Worm (Caenorhabditis elegans) whole organism, early embryonic: Measurements from ENCODE around the gene pqn-51.

Source experiments
- B0310.2 ChIP-seq: sonication (generic microtip); optimal IDR thresholded peaks from 2 replicates; lab custom pipeline; 2016; ENCODE audit warnings: mild to moderate bottlenecking, missing genetic modification characterization, missing compliant biosample characterization
- F13C5.2 ChIP-seq: sonication (generic microtip); optimal IDR thresholded peaks from 2 replicates; lab custom pipeline; 2017; ENCODE audit warnings: mild to moderate bottlenecking, missing genetic modification characterization, inconsistent platforms, missing compliant biosample characterization
- aly-1 ChIP-seq: sonication (generic microtip); optimal IDR thresholded peaks from 2 replicates; lab custom pipeline; 2016; ENCODE audit warnings: missing genetic modification characterization, missing compliant biosample characterization
- ama-1 ChIP-seq: fragments of 150-350 bp; optimal IDR thresholded peaks from 2 replicates; lab custom pipeline; 2014
- ceh-13 ChIP-seq: fragments of 200-800 bp; sonication (Bioruptor generic); optimal IDR thresholded peaks from 2 replicates; lab custom pipeline; 2018; ENCODE audit warnings: mild to moderate bottlenecking, missing genetic modification characterization, missing compliant biosample characterization
- ceh-36 ChIP-seq: sonication (generic microtip); optimal IDR thresholded peaks from 2 replicates; lab custom pipeline; 2016; ENCODE audit warnings: missing genetic modification characterization, inconsistent platforms, missing compliant biosample characterization
- ets-7 ChIP-seq: sonication (generic microtip); optimal IDR thresholded peaks from 2 replicates; lab custom pipeline; 2016; ENCODE audit warnings: missing genotype, missing genetic modification characterization, missing compliant biosample characterization
- flt-1 ChIP-seq: fragments of 200-800 bp; sonication (Bioruptor generic); IDR thresholded peaks from 2 replicates; pipeline ENCODE4 v1.3.6; 2022; ENCODE audit warnings: missing genetic modification characterization, missing compliant biosample characterization
- hmbx-1 ChIP-seq: sonication (generic microtip); optimal IDR thresholded peaks from 2 replicates; lab custom pipeline; 2016; ENCODE audit warnings: mild to moderate bottlenecking, missing genetic modification characterization, missing compliant biosample characterization
- hmg-4 ChIP-seq: fragments of 200-800 bp; sonication (Bioruptor generic); optimal IDR thresholded peaks from 2 replicates; lab custom pipeline; 2018; ENCODE audit warnings: mild to moderate bottlenecking, missing genetic modification characterization, missing compliant biosample characterization
- hnd-1 ChIP-seq: sonication (generic microtip); optimal IDR thresholded peaks from 2 replicates; lab custom pipeline; 2016; ENCODE audit warnings: missing genetic modification characterization, missing compliant biosample characterization
- pes-1 ChIP-seq: fragments of 200-800 bp; sonication (Bioruptor generic); IDR thresholded peaks from 2 replicates; pipeline ENCODE4 v1.3.6; 2022; ENCODE audit warnings: missing genetic modification reagents, missing genetic modification characterization, missing compliant biosample characterization
- scrt-1 ChIP-seq: fragments of 200-800 bp; sonication (Bioruptor generic); IDR thresholded peaks from 2 replicates; pipeline ENCODE4 v1.3.6; 2022; ENCODE audit warnings: missing genetic modification characterization, missing compliant biosample characterization
- sea-1 ChIP-seq: fragments of 200-800 bp; sonication (Bioruptor generic); conservative IDR thresholded peaks from 2 replicates; pipeline ENCODE4 v1.3.6; 2022; ENCODE audit warnings: missing genetic modification characterization, missing compliant biosample characterization
- tbx-11 ChIP-seq: fragments of 200-800 bp; sonication (Bioruptor generic); IDR thresholded peaks from 2 replicates; pipeline ENCODE4 v1.3.6; 2022; ENCODE audit warnings: missing genetic modification characterization, missing compliant biosample characterization
- tbx-37 ChIP-seq: fragments of 200-800 bp; sonication (Bioruptor generic); conservative IDR thresholded peaks from 2 replicates; pipeline ENCODE4 v1.3.6; 2022; ENCODE audit warnings: missing genetic modification reagents, missing genetic modification characterization, missing compliant biosample characterization
- tra-4 ChIP-seq: sonication (generic microtip); optimal IDR thresholded peaks from 2 replicates; lab custom pipeline; 2017; ENCODE audit warnings: missing genetic modification characterization, missing compliant biosample characterization

pqn-51 gene

DNA sequence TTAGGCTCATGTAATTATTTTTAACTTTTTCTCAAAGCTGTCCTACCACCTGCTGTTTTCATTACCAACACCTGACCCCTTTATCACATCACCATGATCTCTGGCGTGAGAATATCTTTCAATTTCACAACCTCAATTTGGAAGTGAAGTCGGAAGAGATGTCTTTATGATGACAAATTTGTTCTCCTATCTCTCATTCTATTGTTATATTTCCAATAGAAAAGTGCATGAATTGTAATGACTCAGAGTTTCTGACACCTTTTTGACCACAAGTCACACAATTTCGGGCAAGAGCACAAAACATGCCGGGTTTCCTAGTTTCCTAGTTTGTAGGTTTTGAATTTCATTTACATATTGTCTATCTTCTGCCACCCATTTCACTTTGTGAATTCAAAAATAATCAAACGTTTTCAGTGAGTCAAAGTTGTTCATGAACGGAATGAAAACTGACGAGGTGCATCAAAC is 30.6 kb upstream of the pqn-51 start, which contains the start of gene srr-4:
TSS of gene srr-4 (plus strand) at position 415 of the 465 bp plus-strand sequence.
- TF ChIP-seq flt-1 (no peak), scrt-1 (GFP tag; lab: Robert Waterston, UW) (no peak), sea-1 (GFP tag; lab: Robert Waterston, UW) (no peak), tbx-11 (GFP tag; lab: Robert Waterston, UW) (no peak), aly-1 (tag; lab: Kevin White, UChicago) (no peak)

DNA sequence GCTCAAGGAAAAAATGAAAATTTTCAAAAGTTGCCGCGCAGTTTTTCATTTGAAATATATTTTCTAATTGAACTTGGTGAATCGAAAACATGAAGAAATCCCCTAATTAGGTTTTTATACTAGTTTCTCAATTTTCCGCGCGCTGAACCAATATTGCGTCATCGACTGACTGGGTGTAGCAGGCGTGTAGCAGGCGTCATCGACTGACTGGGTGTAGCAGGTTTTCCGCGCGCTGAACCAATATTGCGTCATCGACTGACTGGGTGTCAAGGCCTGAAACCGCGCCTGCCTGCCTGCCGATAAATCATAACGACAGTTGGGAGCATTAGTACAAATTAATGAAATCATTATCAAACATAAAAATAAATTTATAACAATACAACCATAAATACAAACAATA is 26.1 kb upstream of the pqn-51 start:
- TF ChIP-seq tbx-37 (GFP tag; lab: Robert Waterston, UW) (no peak), hmg-4 (peak; percentile 37), ama-1 (lab: Kevin White, UChicago) (no peak), B0310.2 (tag; lab: Kevin White, UChicago) (no peak), hmbx-1 (tag; lab: Kevin White, UChicago) (no peak), hnd-1 (tag; lab: Kevin White, UChicago) (no peak)

- TF ChIP-seq tbx-11 (GFP tag; lab: Robert Waterston, UW): no peak
- no peak for TF ChIP-seq F13C5.2 (tag; lab: Kevin White, UChicago)
- no peak for TF ChIP-seq hnd-1 (tag; lab: Kevin White, UChicago)
- no peak for TF ChIP-seq hmg-4
- TF ChIP-seq hmbx-1 (tag; lab: Kevin White, UChicago): no peak
- no peak for TF ChIP-seq tbx-37 (GFP tag; lab: Robert Waterston, UW)
- TF ChIP-seq aly-1 (tag; lab: Kevin White, UChicago): no peak
- no peak for TF ChIP-seq ama-1 (lab: Kevin White, UChicago)
- TF ChIP-seq scrt-1 (GFP tag; lab: Robert Waterston, UW): no peak
- no peak for TF ChIP-seq ets-7 (tag; lab: Kevin White, UChicago)
- no peak for TF ChIP-seq ceh-13 (GFP tag; lab: Kevin White, UChicago)
- no peak for TF ChIP-seq B0310.2 (tag; lab: Kevin White, UChicago)
- TF ChIP-seq flt-1: no peak
Observed at ce11 chrV:5026438-5026837, 23.0 kb upstream of the pqn-51 start.

ce11 chrV:5027640-5028039 is 21.8 kb upstream of the pqn-51 start, which contains the start of gene cpt-4:
cpt-4 (minus strand) TSS chrV:5027723.
- TF ChIP-seq sea-1 (GFP tag; lab: Robert Waterston, UW): no peak
- no peak for TF ChIP-seq tbx-37 (GFP tag; lab: Robert Waterston, UW)
- TF ChIP-seq hnd-1 (tag; lab: Kevin White, UChicago): no peak
- no peak for TF ChIP-seq tbx-11 (GFP tag; lab: Robert Waterston, UW)
- no peak for TF ChIP-seq ets-7 (tag; lab: Kevin White, UChicago)
- no peak for TF ChIP-seq pes-1 (GFP tag; lab: Robert Waterston, UW)
- TF ChIP-seq scrt-1 (GFP tag; lab: Robert Waterston, UW): no peak
- no peak for TF ChIP-seq ceh-36
- TF ChIP-seq F13C5.2 (tag; lab: Kevin White, UChicago): no peak
- TF ChIP-seq hmg-4: no peak
- no peak for TF ChIP-seq hmbx-1 (tag; lab: Kevin White, UChicago)
- no peak for TF ChIP-seq flt-1
- TF ChIP-seq ama-1 (lab: Kevin White, UChicago): no peak

DNA sequence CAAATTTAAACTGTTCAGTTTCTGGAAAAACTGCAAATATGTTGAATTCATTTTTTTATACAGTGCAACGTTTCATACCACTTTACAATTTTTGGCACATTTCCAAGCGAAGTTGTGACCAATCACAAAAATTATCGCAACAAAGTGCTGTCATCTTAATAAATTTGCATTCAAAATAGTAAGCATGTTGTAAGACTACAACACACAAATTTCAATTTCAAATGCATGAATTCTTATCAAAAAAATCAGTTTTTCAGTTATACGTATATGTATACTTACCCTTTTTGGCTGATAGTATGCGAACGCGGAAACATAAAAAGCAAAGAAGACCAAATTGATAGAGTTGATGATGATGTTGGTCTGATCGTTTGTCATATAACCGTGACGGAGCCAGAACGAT is 19.2 kb upstream of the pqn-51 start:
- TF ChIP-seq tbx-11 (GFP tag; lab: Robert Waterston, UW): no peak
- no peak for TF ChIP-seq hnd-1 (tag; lab: Kevin White, UChicago)
- no peak for TF ChIP-seq flt-1
- TF ChIP-seq B0310.2 (tag; lab: Kevin White, UChicago): no peak
- no peak for TF ChIP-seq aly-1 (tag; lab: Kevin White, UChicago)
- TF ChIP-seq hmg-4: no peak
- TF ChIP-seq ets-7 (tag; lab: Kevin White, UChicago): no peak

DNA sequence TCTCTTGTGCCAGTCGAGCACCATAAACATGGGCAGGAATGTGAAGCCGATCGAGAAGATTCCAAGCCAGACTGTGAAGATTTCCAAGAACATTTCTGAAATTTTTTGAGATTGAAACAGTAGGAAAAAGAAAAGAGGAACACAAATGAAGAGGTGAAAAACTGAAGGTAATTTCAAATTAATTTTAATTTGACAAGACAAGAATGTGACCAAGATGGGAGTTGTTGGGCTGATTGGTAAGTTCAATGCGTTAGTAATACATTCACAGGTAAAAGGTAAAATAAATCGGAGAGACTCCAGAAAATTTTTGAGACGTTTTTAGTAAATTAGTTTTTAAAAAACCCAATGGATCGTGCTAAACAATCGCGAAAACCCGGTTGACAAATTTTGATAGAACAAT is 18.7 kb upstream of the pqn-51 start, which contains the start of gene swt-7:
TSS of gene swt-7 (minus strand) at position 101 of the 400 bp plus-strand sequence.
- no peak for TF ChIP-seq flt-1
- no peak for TF ChIP-seq hnd-1 (tag; lab: Kevin White, UChicago)
- no peak for TF ChIP-seq aly-1 (tag; lab: Kevin White, UChicago)
- no peak for TF ChIP-seq tbx-37 (GFP tag; lab: Robert Waterston, UW)
- no peak for TF ChIP-seq ceh-36
- TF ChIP-seq scrt-1 (GFP tag; lab: Robert Waterston, UW): no peak
- TF ChIP-seq hmg-4: no peak
- no peak for TF ChIP-seq tra-4 (tag; lab: Kevin White, UChicago)
- TF ChIP-seq tbx-11 (GFP tag; lab: Robert Waterston, UW): no peak
- TF ChIP-seq ets-7 (tag; lab: Kevin White, UChicago): no peak
- no peak for TF ChIP-seq F13C5.2 (tag; lab: Kevin White, UChicago)
- TF ChIP-seq sea-1 (GFP tag; lab: Robert Waterston, UW): no peak
- no peak for TF ChIP-seq ceh-13 (GFP tag; lab: Kevin White, UChicago)
- no peak for TF ChIP-seq hmbx-1 (tag; lab: Kevin White, UChicago)
- no peak for TF ChIP-seq B0310.2 (tag; lab: Kevin White, UChicago)
- TF ChIP-seq pes-1 (GFP tag; lab: Robert Waterston, UW): no peak
- no peak for TF ChIP-seq ama-1 (lab: Kevin White, UChicago)

ce11 chrV:5031764-5032163 is 17.6 kb upstream of the pqn-51 start:
- TF ChIP-seq tbx-11 (GFP tag; lab: Robert Waterston, UW) (no peak), B0310.2 (tag; lab: Kevin White, UChicago) (no peak), F13C5.2 (tag; lab: Kevin White, UChicago) (no peak), sea-1 (GFP tag; lab: Robert Waterston, UW) (no peak), scrt-1 (GFP tag; lab: Robert Waterston, UW) (no peak)

DNA sequence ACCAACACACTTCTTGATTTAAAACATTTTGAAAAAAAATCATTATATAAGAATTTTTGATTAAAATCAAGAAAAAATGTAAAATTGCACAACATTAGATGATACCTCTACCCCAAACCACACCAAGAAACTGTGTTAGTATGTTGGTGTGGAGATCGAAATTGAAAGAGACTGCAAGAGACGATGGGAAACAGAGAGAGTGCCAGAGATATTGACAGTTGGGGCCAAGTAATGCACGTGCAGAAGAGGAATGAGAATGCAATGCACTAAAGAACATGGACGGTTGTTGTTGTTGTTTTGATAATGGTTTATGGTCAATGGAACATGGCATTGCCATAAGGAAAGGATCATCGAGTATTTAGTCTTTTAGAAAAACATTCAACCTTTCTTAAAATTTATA is 17.2 kb upstream of the pqn-51 start:
- TF ChIP-seq sea-1 (GFP tag; lab: Robert Waterston, UW) (no peak), ama-1 (lab: Kevin White, UChicago) (no peak)
